Fruit fly (Drosophila melanogaster) whole organism, embryonic: ENCODE results near the gene CG9133.

Source experiments
- ATbp ChIP-seq: fragments of 200-800 bp; sonication (Bioruptor generic); optimal IDR thresholded peaks from 2 replicates; lab custom pipeline; 2017; ENCODE audit warnings: missing biosample characterization, mild to moderate bottlenecking, missing genetic modification characterization, missing genetic modification reagents
- Abd-B ChIP-seq: fragments of 200-800 bp; sonication (Bioruptor generic); optimal IDR thresholded peaks from 2 replicates; lab custom pipeline; 2018; ENCODE audit warnings: missing biosample characterization, mild to moderate bottlenecking, missing genetic modification characterization, moderate library complexity
- Blimp-1 ChIP-seq: fragments of 200-800 bp; sonication (Bioruptor generic); optimal IDR thresholded peaks from 3 replicates; lab custom pipeline; 2018; ENCODE audit warnings: missing biosample characterization, missing genetic modification characterization, mild to moderate bottlenecking, moderate library complexity, missing genetic modification reagents
- CG10267 ChIP-seq: fragments of 200-800 bp; sonication (Bioruptor generic); optimal IDR thresholded peaks from 2 replicates; lab custom pipeline; 2018; ENCODE audit warnings: missing biosample characterization, mild to moderate bottlenecking, missing genetic modification characterization, moderate library complexity
- CG11504 ChIP-seq: fragments of 200-800 bp; sonication (Bioruptor generic); optimal IDR thresholded peaks from 3 replicates; lab custom pipeline; 2019; ENCODE audit warnings: missing biosample characterization, mild to moderate bottlenecking, missing genetic modification characterization, moderate library complexity
- CG12236 ChIP-seq: fragments of 200-800 bp; sonication (Bioruptor generic); optimal IDR thresholded peaks from 2 replicates; lab custom pipeline; 2016; ENCODE audit warnings: missing biosample characterization, missing genetic modification characterization
- CG12659 ChIP-seq: fragments of 200-800 bp; sonication (Bioruptor generic); optimal IDR thresholded peaks from 3 replicates; lab custom pipeline; 2017; ENCODE audit warnings: mild to moderate bottlenecking, missing biosample characterization, missing genetic modification reagents, missing genetic modification characterization
- CG15269 ChIP-seq: fragments of 200-800 bp; sonication (Bioruptor generic); optimal IDR thresholded peaks from 2 replicates; lab custom pipeline; 2018; ENCODE audit warnings: missing biosample characterization, mild to moderate bottlenecking, missing genetic modification characterization, moderate library complexity
- CG15696 ChIP-seq: fragments of 200-800 bp; sonication (Bioruptor generic); optimal IDR thresholded peaks from 2 replicates; lab custom pipeline; 2019; ENCODE audit warnings: missing biosample characterization, mild to moderate bottlenecking, missing genetic modification characterization, moderate library complexity
- CG17359 ChIP-seq: fragments of 200-800 bp; sonication (Bioruptor generic); optimal IDR thresholded peaks from 3 replicates; lab custom pipeline; 2018; ENCODE audit warnings: missing biosample characterization, mild to moderate bottlenecking, missing genetic modification characterization, moderate library complexity
- CG18599 ChIP-seq: fragments of 200-800 bp; sonication (Bioruptor generic); optimal IDR thresholded peaks from 3 replicates; lab custom pipeline; 2017; ENCODE audit warnings: missing biosample characterization, missing genetic modification characterization, mild to moderate bottlenecking, moderate library complexity, missing genetic modification reagents
- CG2202 ChIP-seq: fragments of 200-800 bp; sonication (Bioruptor generic); optimal IDR thresholded peaks from 2 replicates; lab custom pipeline; 2018; ENCODE audit warnings: missing biosample characterization, mild to moderate bottlenecking, missing genetic modification characterization
- CG30431 ChIP-seq: fragments of 200-800 bp; sonication (Bioruptor generic); optimal IDR thresholded peaks from 2 replicates; lab custom pipeline; 2017; ENCODE audit warnings: missing biosample characterization, missing genetic modification characterization
- CG3281 ChIP-seq: fragments of 200-800 bp; sonication (Bioruptor generic); optimal IDR thresholded peaks from 3 replicates; lab custom pipeline; 2017; ENCODE audit warnings: missing biosample characterization, mild to moderate bottlenecking, missing genetic modification characterization
- CG3995 ChIP-seq: fragments of 200-800 bp; sonication (Bioruptor generic); optimal IDR thresholded peaks from 3 replicates; lab custom pipeline; 2016; ENCODE audit warnings: missing biosample characterization, missing genetic modification characterization
- CG43689 ChIP-seq: fragments of 200-800 bp; sonication (Bioruptor generic); IDR thresholded peaks from 2 replicates; pipeline ENCODE4 v1.3.6; 2022; ENCODE audit warnings: missing biosample characterization, missing genetic modification characterization
- CG5180 ChIP-seq: fragments of 200-800 bp; sonication (Bioruptor generic); optimal IDR thresholded peaks from 3 replicates; lab custom pipeline; 2017; ENCODE audit warnings: missing biosample characterization, missing genetic modification characterization, mild to moderate bottlenecking, moderate library complexity, missing genetic modification reagents
- CG8290 ChIP-seq, 3 experiments: fragments of 200-800 bp; sonication (Bioruptor generic); optimal IDR thresholded peaks; 2 replicates each; lab custom pipeline; 2016 to 2019; ENCODE audit warnings: missing biosample characterization in 3 of 3, missing genetic modification characterization in 3 of 3, mild to moderate bottlenecking in 2 of 3, moderate library complexity in 1 of 3
- CG8359 ChIP-seq: fragments of 200-800 bp; sonication (Bioruptor generic); optimal IDR thresholded peaks from 2 replicates; lab custom pipeline; 2017; ENCODE audit warnings: missing biosample characterization, mild to moderate bottlenecking, missing genetic modification characterization, borderline replicate concordance
- CG9797 ChIP-seq: fragments of 200-800 bp; sonication (Bioruptor generic); optimal IDR thresholded peaks from 3 replicates; lab custom pipeline; 2018; ENCODE audit warnings: missing biosample characterization, mild to moderate bottlenecking, missing genetic modification characterization
- CTCF ChIP-seq: fragments of 200-800 bp; sonication (Bioruptor generic); optimal IDR thresholded peaks from 2 replicates; lab custom pipeline; 2017; ENCODE audit warnings: missing biosample characterization, mild to moderate bottlenecking, missing genetic modification characterization, moderate library complexity
- CrebB ChIP-seq: fragments of 200-800 bp; sonication (Bioruptor generic); optimal IDR thresholded peaks from 3 replicates; lab custom pipeline; 2018; ENCODE audit warnings: missing biosample characterization, mild to moderate bottlenecking, missing genetic modification characterization
- Deaf1 ChIP-seq: fragments of 200-800 bp; optimal IDR thresholded peaks from 3 replicates; lab custom pipeline; 2019; ENCODE audit warnings: missing biosample characterization, mild to moderate bottlenecking, missing genetic modification characterization, moderate library complexity
- Ets65A ChIP-seq: fragments of 200-800 bp; sonication (Bioruptor generic); peaks from one replicate; lab custom pipeline; 2016; ENCODE audit warnings: missing biosample characterization, missing genetic modification characterization
- Ets97D ChIP-seq: fragments of 200-800 bp; sonication (Bioruptor generic); optimal IDR thresholded peaks from 3 replicates; lab custom pipeline; 2016; ENCODE audit warnings: missing biosample characterization, missing genetic modification characterization
- Hey ChIP-seq: fragments of 200-800 bp; sonication (Bioruptor generic); optimal IDR thresholded peaks from 3 replicates; lab custom pipeline; 2018; ENCODE audit warnings: missing biosample characterization, mild to moderate bottlenecking, missing genetic modification characterization
- Jarid2 ChIP-seq: fragments of 200-800 bp; sonication (Bioruptor generic); optimal IDR thresholded peaks from 3 replicates; lab custom pipeline; 2017; ENCODE audit warnings: mild to moderate bottlenecking, missing biosample characterization, missing genetic modification reagents, missing genetic modification characterization
- Ptx1 ChIP-seq: fragments of 200-800 bp; sonication (Bioruptor generic); IDR thresholded peaks from 2 replicates; pipeline ENCODE4 v1.3.6; 2022; ENCODE audit warnings: missing biosample characterization, missing genetic modification characterization
- Rx ChIP-seq: fragments of 200-800 bp; sonication (Bioruptor generic); IDR thresholded peaks from 2 replicates; pipeline ENCODE4 v1.3.6; 2022; ENCODE audit warnings: missing biosample characterization, missing genetic modification characterization
- abd-A ChIP-seq: fragments of 200-800 bp; sonication (Bioruptor generic); optimal IDR thresholded peaks from 3 replicates; lab custom pipeline; 2019; ENCODE audit warnings: missing biosample characterization, mild to moderate bottlenecking, missing genetic modification characterization, moderate library complexity
- ara ChIP-seq: fragments of 200-800 bp; sonication (Bioruptor generic); IDR thresholded peaks from 2 replicates; pipeline ENCODE4 v1.3.6; 2022; ENCODE audit warnings: missing biosample characterization, missing genetic modification characterization
- bab2 ChIP-seq: fragments of 200-800 bp; sonication (Bioruptor generic); optimal IDR thresholded peaks from 2 replicates; lab custom pipeline; 2016; ENCODE audit warnings: missing biosample characterization, missing genetic modification characterization
- crc ChIP-seq: fragments of 200-800 bp; sonication (Bioruptor generic); optimal IDR thresholded peaks from 2 replicates; lab custom pipeline; 2016; ENCODE audit warnings: missing biosample characterization, missing genetic modification characterization
- exex ChIP-seq: fragments of 200-800 bp; sonication (Bioruptor generic); optimal IDR thresholded peaks from 4 replicates; lab custom pipeline; 2018; ENCODE audit warnings: missing biosample characterization, mild to moderate bottlenecking, missing genetic modification characterization, moderate library complexity
- grn ChIP-seq: fragments of 200-800 bp; sonication (Bioruptor generic); optimal IDR thresholded peaks from 3 replicates; lab custom pipeline; 2017; ENCODE audit warnings: missing biosample characterization, missing genetic modification characterization
- hkb ChIP-seq, 2 experiments: fragments of 200-800 bp in 1 of 2; fragments of >200 bp in 1 of 2; sonication (Bioruptor generic) in 1 of 2; IDR thresholded peaks in 1 of 2; optimal IDR thresholded peaks in 1 of 2; 2 replicates each; pipeline versions ENCODE4 v1.3.6 to Lab custom; 2017 to 2022; ENCODE audit warnings: missing biosample characterization in 1 of 2, missing genetic modification characterization in 1 of 2
- lab ChIP-seq: fragments of 200-800 bp; sonication (Bioruptor generic); optimal IDR thresholded peaks from 3 replicates; lab custom pipeline; 2017; ENCODE audit warnings: missing biosample characterization, missing genetic modification characterization, mild to moderate bottlenecking, moderate library complexity, missing genetic modification reagents
- sug ChIP-seq: fragments of 200-800 bp; optimal IDR thresholded peaks from 2 replicates; lab custom pipeline; 2019; ENCODE audit warnings: missing biosample characterization, mild to moderate bottlenecking, missing genetic modification characterization, moderate library complexity
- unpg ChIP-seq: fragments of 200-800 bp; sonication (Bioruptor generic); optimal IDR thresholded peaks from 3 replicates; lab custom pipeline; 2018; ENCODE audit warnings: missing biosample characterization, mild to moderate bottlenecking, missing genetic modification characterization, moderate library complexity
- vvl ChIP-seq: fragments of 200-800 bp; sonication (Bioruptor generic); IDR thresholded peaks from 2 replicates; pipeline ENCODE4 v1.3.6; 2022; ENCODE audit warnings: missing biosample characterization, missing genetic modification characterization
- zen2 ChIP-seq: fragments of 200-800 bp; sonication (Bioruptor generic); IDR thresholded peaks from 3 replicates; pipeline ENCODE4 v1.3.6; 2022; ENCODE audit warnings: missing biosample characterization, missing genetic modification characterization; ENCODE audit not compliant: partially characterized antibody

Gene CG9133

DNA sequence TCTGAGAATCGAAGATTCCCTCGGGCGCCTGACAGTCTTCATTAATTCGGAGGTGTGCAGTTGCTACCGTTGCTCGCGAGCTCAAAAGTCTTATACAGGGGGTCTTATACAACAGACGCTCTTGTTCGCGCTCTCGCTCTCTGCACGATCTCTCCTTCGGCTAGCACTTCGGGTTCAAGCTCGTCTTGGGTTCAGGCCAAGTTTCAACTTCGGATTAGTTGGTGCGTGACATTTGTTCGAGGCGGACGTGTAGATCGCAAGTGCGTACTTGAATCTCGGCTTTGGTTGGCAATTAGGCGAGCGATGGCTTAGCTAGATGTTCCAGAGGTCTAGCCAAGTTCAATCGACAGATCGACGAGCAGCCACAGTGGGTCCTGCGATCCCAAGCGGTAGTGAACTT is 43.6 kb upstream of the CG9133 start (continued):
- TF ChIP-seq zen2 (GFP tag; lab: Robert Waterston, UW) = 0 out of 3 replicates have a peak, but pooled peaks have one; percentile 30
- TF ChIP-seq Rx (GFP tag; lab: Robert Waterston, UW) = no peak
- TF ChIP-seq, all 482 proteins: peak for 24

DNA sequence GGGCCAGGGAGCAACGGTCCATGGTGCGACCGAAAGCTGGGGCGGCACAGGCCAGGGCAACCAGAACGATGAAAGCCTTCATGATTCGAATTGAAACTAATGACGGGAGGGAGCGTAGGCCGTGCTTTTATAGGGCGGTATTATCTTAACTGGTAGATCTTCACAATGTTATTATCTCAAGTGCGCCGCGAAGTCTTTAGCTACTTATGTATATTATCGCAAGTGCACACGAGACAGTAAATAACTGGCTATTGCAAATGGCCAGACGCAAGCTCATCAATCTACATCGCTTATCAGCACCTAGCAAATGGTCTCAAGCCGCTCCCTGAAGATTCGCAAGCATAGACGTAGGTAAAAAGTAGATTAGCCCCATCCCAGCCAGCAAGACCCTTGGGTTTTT is 40.7 kb upstream of the CG9133 start, which contains the start of gene LysD:
Gene LysD (minus strand): TSS at position 101 of the 400 bp plus-strand sequence.
- peak; percentile 1 for TF ChIP-seq exex (tag; lab: Kevin White, UChicago)
- no peak for TF ChIP-seq CG5180
- TF ChIP-seq CG12236 (GFP tag; lab: Kevin White, UChicago) = no peak
- no peak for TF ChIP-seq CG43689 (GFP tag; lab: Robert Waterston, UW)

dm6 chr3L:1212113-1212512 is 39.7 kb upstream of the CG9133 start:
- TF ChIP-seq vvl (GFP tag; lab: Robert Waterston, UW) = peak; percentile 67; the same call in 1 of the 2 replicates
- TF ChIP-seq abd-A (tag; lab: Kevin White, UChicago) = peak; percentile 3
- no peak for TF ChIP-seq unpg (GFP tag; lab: Kevin White, UChicago)
- TF ChIP-seq Blimp-1 (GFP tag; lab: Kevin White, UChicago) = peak; percentile 93

dm6 chr3L:1212571-1212970 is 39.2 kb upstream of the CG9133 start, which contains the start of gene LysE:
Gene LysE (plus strand): TSS chr3L:1212827.
- TF ChIP-seq exex (tag; lab: Kevin White, UChicago) (peak; percentile 62), CG3281 (GFP tag; lab: Kevin White, UChicago) (no peak), Hey (tag; lab: Kevin White, UChicago) (peak; percentile 45), sug (peak; percentile 8), unpg (GFP tag; lab: Kevin White, UChicago) (no peak), hkb (optimal IDR thresholded peaks at IDR 0.05; lab: Kevin White, UChicago) (no peak), hkb (GFP tag; IDR thresholded peaks at IDR 0.05; lab: Robert Waterston, UW) (no peak), grn (GFP tag; lab: Kevin White, UChicago) (peak; percentile 42), CG18599 (GFP tag; lab: Kevin White, UChicago) (peak; percentile 21)

DNA sequence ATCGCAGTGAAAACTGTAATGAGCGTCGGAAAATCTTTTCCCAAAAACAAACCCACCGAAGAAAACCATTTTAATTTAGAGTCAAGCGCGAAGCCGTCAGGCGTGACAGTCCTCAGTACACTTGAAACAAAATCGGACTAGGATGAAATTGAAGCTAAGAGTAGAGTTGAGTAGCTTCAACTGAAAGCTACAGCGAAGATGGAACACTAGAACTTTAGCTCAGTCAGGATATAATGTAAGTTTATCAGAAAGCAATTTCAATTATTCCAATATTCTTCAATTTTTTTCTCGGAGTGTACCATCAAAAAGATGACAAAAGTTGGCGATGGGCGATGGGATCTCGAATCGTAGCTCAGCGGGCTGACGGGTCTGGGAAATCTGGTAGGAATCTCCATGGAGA is 35.4 kb upstream of the CG9133 start:
- no peak for TF ChIP-seq CrebB (tag; lab: Kevin White, UChicago)
- peak; percentile 15 for TF ChIP-seq CG15269 (tag; lab: Kevin White, UChicago)
- TF ChIP-seq CG8359 (GFP tag; lab: Kevin White, UChicago) = peak; percentile 21
- no peak for TF ChIP-seq Deaf1
- TF ChIP-seq CG18599 (GFP tag; lab: Kevin White, UChicago) = peak; percentile 29
- no peak for TF ChIP-seq CG3995 (GFP tag; lab: Kevin White, UChicago)
- peak; percentile 50 for TF ChIP-seq ATbp (GFP tag; lab: Kevin White, UChicago)
- TF ChIP-seq Ptx1 (GFP tag; lab: Robert Waterston, UW) = peak; percentile 54
- TF ChIP-seq Jarid2 = no peak
- no peak for TF ChIP-seq CG8290 (GFP tag; optimal IDR thresholded peaks at IDR 0.05; lab: Kevin White, UChicago)
- TF ChIP-seq CG8290 (tag; optimal IDR thresholded peaks at IDR 0.05; lab: Kevin White, UChicago) = peak in 1 of 2 experiments; percentile 45
- no peak for TF ChIP-seq CG2202 (tag; lab: Kevin White, UChicago)
- TF ChIP-seq CG30431 (GFP tag; lab: Kevin White, UChicago) = peak; percentile 36
- peak; percentile 70 for TF ChIP-seq CG11504 (tag; lab: Kevin White, UChicago)
- TF ChIP-seq bab2 = peak; percentile 1
- peak; percentile 48 for TF ChIP-seq CG15696 (tag; lab: Kevin White, UChicago)
- TF ChIP-seq lab (GFP tag; lab: Kevin White, UChicago) = peak; percentile 58
- no peak for TF ChIP-seq CTCF (GFP tag; lab: Kevin White, UChicago)
- TF ChIP-seq CG9797 = no peak
- peak; percentile 14 for TF ChIP-seq Abd-B (GFP tag; lab: Kevin White, UChicago)
- TF ChIP-seq CG17359 (tag; lab: Kevin White, UChicago) = peak; percentile 62
- peak; percentile 14 for TF ChIP-seq CG10267
- no peak for TF ChIP-seq Ets97D
- peak; percentile 75 for TF ChIP-seq Ets65A (GFP tag; lab: Kevin White, UChicago)
- peak; percentile 8 for TF ChIP-seq crc (GFP tag; lab: Kevin White, UChicago)
- TF ChIP-seq ara (GFP tag; lab: Robert Waterston, UW) = no peak
- peak; percentile 1 for TF ChIP-seq CG12659 (GFP tag; lab: Kevin White, UChicago)
